Worm (Caenorhabditis elegans) whole organism, young adult: Measurements from ENCODE around the gene gpx-5.
A peak's percentile ranks its signal among the peaks of the same experiment; 100 is the strongest.

Experiments used
- B0035.1 ChIP-seq: sonication (generic microtip); optimal IDR thresholded peaks from 2 replicates; lab custom pipeline; 2016; ENCODE audit warnings: missing genetic modification characterization, mild to moderate bottlenecking, missing compliant biosample characterization, missing genotype, missing genetic modification reagents
- B0261.1 ChIP-seq: sonication (generic microtip); optimal IDR thresholded peaks from 2 replicates; lab custom pipeline; 2016; ENCODE audit warnings: mild to moderate bottlenecking, missing genetic modification characterization, moderate library complexity, missing compliant biosample characterization
- D2030.7 ChIP-seq: fragments of 200-800 bp; sonication (Bioruptor generic); IDR thresholded peaks from 2 replicates; pipeline ENCODE4 v1.3.6; 2022; ENCODE audit warnings: missing genetic modification reagents, missing genetic modification characterization, missing compliant biosample characterization
- F10E7.11 ChIP-seq: sonication (generic microtip); optimal IDR thresholded peaks from 2 replicates; lab custom pipeline; 2017; ENCODE audit warnings: mild to moderate bottlenecking, missing genetic modification characterization, moderate library complexity, missing compliant biosample characterization
- F22D6.2 ChIP-seq: sonication (generic microtip); optimal IDR thresholded peaks from 2 replicates; lab custom pipeline; 2016; ENCODE audit warnings: mild to moderate bottlenecking, missing genetic modification characterization, missing compliant biosample characterization
- F33H1.4 ChIP-seq: fragments of 200-800 bp; sonication (Bioruptor generic); IDR thresholded peaks from 2 replicates; pipeline ENCODE4 v1.3.6; 2022; ENCODE audit warnings: missing genetic modification reagents, missing genetic modification characterization, missing compliant biosample characterization
- K11D2.4 ChIP-seq: fragments of 200-800 bp; sonication (Bioruptor generic); IDR thresholded peaks from 2 replicates; pipeline ENCODE4 v1.3.6; 2022; ENCODE audit warnings: missing genetic modification reagents, missing genetic modification characterization, missing compliant biosample characterization
- T07F8.4 ChIP-seq: sonication (generic microtip); optimal IDR thresholded peaks from 2 replicates; lab custom pipeline; 2016; ENCODE audit warnings: mild to moderate bottlenecking, missing genetic modification characterization, moderate library complexity, missing compliant biosample characterization
- Y79H2A.3 ChIP-seq: fragments of 200-800 bp; sonication (Bioruptor generic); conservative IDR thresholded peaks from 2 replicates; pipeline ENCODE4 v1.3.6; 2022; ENCODE audit warnings: missing genetic modification reagents, missing genetic modification characterization, missing compliant biosample characterization
- akir-1 ChIP-seq: fragments of 200-800 bp; sonication (Bioruptor generic); optimal IDR thresholded peaks from 2 replicates; lab custom pipeline; 2018; ENCODE audit warnings: mild to moderate bottlenecking, missing genetic modification characterization, moderate library complexity, missing compliant biosample characterization
- atf-7 ChIP-seq: sonication (generic microtip); optimal IDR thresholded peaks from 2 replicates; lab custom pipeline; 2017; ENCODE audit warnings: mild to moderate bottlenecking, missing genetic modification characterization, missing compliant biosample characterization
- attf-3 ChIP-seq: fragments of 200-800 bp; sonication (Bioruptor generic); conservative IDR thresholded peaks from 2 replicates; pipeline ENCODE4 v1.3.6; 2022; ENCODE audit warnings: missing genetic modification reagents, missing genetic modification characterization, missing compliant biosample characterization
- bed-2 ChIP-seq: fragments of 200-800 bp; sonication (Bioruptor generic); IDR thresholded peaks from 2 replicates; pipeline ENCODE4 v1.3.6; 2022; ENCODE audit warnings: missing genetic modification reagents, missing genetic modification characterization, missing compliant biosample characterization
- ccch-3 ChIP-seq: fragments of 200-800 bp; sonication (Bioruptor generic); optimal IDR thresholded peaks from 2 replicates; lab custom pipeline; 2018; ENCODE audit warnings: mild to moderate bottlenecking, missing genetic modification characterization, missing compliant biosample characterization
- cebp-1 ChIP-seq, 2 experiments: fragments of 200-800 bp in 1 of 2; sonication (Bioruptor generic) in 1 of 2; sonication (generic microtip) in 1 of 2; IDR thresholded peaks in 1 of 2; optimal IDR thresholded peaks in 1 of 2; 2 replicates each; pipeline versions ENCODE4 v1.3.6 to Lab custom; 2017 to 2022; ENCODE audit warnings: missing compliant biosample characterization in 2 of 2, missing genetic modification characterization in 2 of 2, mild to moderate bottlenecking in 1 of 2, missing genetic modification reagents in 1 of 2, moderate library complexity in 1 of 2
- cebp-2 ChIP-seq: fragments of 200-800 bp; sonication (Bioruptor generic); IDR thresholded peaks from 2 replicates; pipeline ENCODE4 v1.3.6; 2022; ENCODE audit warnings: missing genetic modification characterization, missing compliant biosample characterization
- ceh-100 ChIP-seq: fragments of 200-800 bp; sonication (Bioruptor generic); IDR thresholded peaks from 2 replicates; pipeline ENCODE4 v1.3.6; 2022; ENCODE audit warnings: missing genetic modification reagents, missing genetic modification characterization, missing compliant biosample characterization
- ceh-27 ChIP-seq: fragments of 200-800 bp; sonication (Bioruptor generic); optimal IDR thresholded peaks from 2 replicates; lab custom pipeline; 2018; ENCODE audit warnings: mild to moderate bottlenecking, missing genetic modification characterization, moderate library complexity, missing compliant biosample characterization
- ceh-40 ChIP-seq: fragments of 200-800 bp; sonication (Bioruptor generic); IDR thresholded peaks from 2 replicates; pipeline ENCODE4 v1.3.6; 2022; ENCODE audit warnings: missing genetic modification characterization, missing compliant biosample characterization
- die-1 ChIP-seq: sonication (generic microtip); optimal IDR thresholded peaks from 2 replicates; lab custom pipeline; 2016; ENCODE audit warnings: missing genotype, mild to moderate bottlenecking, missing genetic modification characterization, missing compliant biosample characterization
- egl-18 ChIP-seq: fragments of 200-800 bp; sonication (Bioruptor generic); IDR thresholded peaks from 2 replicates; pipeline ENCODE4 v1.3.6; 2022; ENCODE audit warnings: missing genetic modification reagents, missing genetic modification characterization, missing compliant biosample characterization
- ekl-4 ChIP-seq: fragments of 200-800 bp; sonication (Bioruptor generic); IDR thresholded peaks from 2 replicates; pipeline ENCODE4 v1.3.6; 2022; ENCODE audit warnings: missing genetic modification reagents, missing genetic modification characterization, missing compliant biosample characterization
- gei-17 ChIP-seq: fragments of 200-800 bp; sonication (Bioruptor generic); optimal IDR thresholded peaks from 2 replicates; lab custom pipeline; 2018; ENCODE audit warnings: mild to moderate bottlenecking, missing genetic modification characterization, missing compliant biosample characterization
- let-526 ChIP-seq: fragments of 200-800 bp; sonication (Bioruptor generic); IDR thresholded peaks from 2 replicates; pipeline ENCODE4 v1.3.6; 2022; ENCODE audit warnings: missing genetic modification reagents, missing genetic modification characterization, missing compliant biosample characterization
- lin-35 ChIP-seq, 3 experiments: fragments of 150-350 bp in 2 of 3; sonication (generic microtip) in 1 of 3; optimal IDR thresholded peaks; 2 replicates each; lab custom pipeline; 2014 to 2018; ENCODE audit warnings: missing biosample characterization in 3 of 3, missing genetic modification characterization in 3 of 3, missing genetic modification reagents in 3 of 3
- lin-54 ChIP-seq: fragments of 200-800 bp; sonication (Bioruptor generic); optimal IDR thresholded peaks from 2 replicates; lab custom pipeline; 2018; ENCODE audit warnings: mild to moderate bottlenecking, missing genetic modification characterization, missing compliant biosample characterization
- lsl-1 ChIP-seq: fragments of 200-800 bp; sonication (Bioruptor generic); optimal IDR thresholded peaks from 2 replicates; lab custom pipeline; 2018; ENCODE audit warnings: mild to moderate bottlenecking, missing genetic modification characterization, moderate library complexity, missing compliant biosample characterization
- mel-28 ChIP-seq: sonication (generic microtip); optimal IDR thresholded peaks from 2 replicates; lab custom pipeline; 2016; ENCODE audit warnings: borderline replicate concordance, mild to moderate bottlenecking, missing genetic modification characterization, missing compliant biosample characterization
- mes-4 ChIP-seq: sonication (generic microtip); optimal IDR thresholded peaks from 2 replicates; lab custom pipeline; 2016; ENCODE audit warnings: missing genotype, missing genetic modification characterization, missing compliant biosample characterization
- nfya-1 ChIP-seq: sonication (generic microtip); optimal IDR thresholded peaks from 2 replicates; lab custom pipeline; 2017; ENCODE audit warnings: antibody characterized with exemption, missing compliant biosample characterization, missing genetic modification characterization, borderline replicate concordance; ENCODE audit not compliant: insufficient read depth
- nfyb-1 ChIP-seq: fragments of 200-800 bp; sonication (Bioruptor generic); IDR thresholded peaks from 2 replicates; pipeline ENCODE4 v1.3.6; 2022; ENCODE audit warnings: missing genetic modification reagents, missing genetic modification characterization, missing compliant biosample characterization
- nhr-179 ChIP-seq: sonication (generic microtip); optimal IDR thresholded peaks from 2 replicates; lab custom pipeline; 2016; ENCODE audit warnings: mild to moderate bottlenecking, missing genetic modification characterization, missing compliant biosample characterization
- nhr-27 ChIP-seq: fragments of 200-800 bp; sonication (Bioruptor generic); optimal IDR thresholded peaks from 2 replicates; lab custom pipeline; 2018; ENCODE audit warnings: mild to moderate bottlenecking, missing genetic modification characterization, moderate library complexity, missing compliant biosample characterization
- rec-8 ChIP-seq, 2 experiments: sonication (generic microtip); optimal IDR thresholded peaks; 2 replicates each; lab custom pipeline; 2016; ENCODE audit warnings: mild to moderate bottlenecking in 2 of 2, missing genetic modification characterization in 2 of 2, missing genetic modification reagents in 2 of 2, missing genotype in 2 of 2, missing biosample characterization in 1 of 2, missing compliant biosample characterization in 1 of 2, moderate library complexity in 1 of 2
- repo-1 ChIP-seq: sonication (generic microtip); optimal IDR thresholded peaks from 2 replicates; lab custom pipeline; 2017; ENCODE audit warnings: mild to moderate bottlenecking, missing genetic modification characterization, missing compliant biosample characterization
- sea-2 ChIP-seq: fragments of 200-800 bp; sonication (Bioruptor generic); IDR thresholded peaks from 2 replicates; pipeline ENCODE4 v1.3.6; 2022; ENCODE audit warnings: missing genetic modification characterization, missing compliant biosample characterization
- somi-1 ChIP-seq: fragments of 200-800 bp; sonication (Bioruptor generic); optimal IDR thresholded peaks from 2 replicates; lab custom pipeline; 2018; ENCODE audit warnings: mild to moderate bottlenecking, missing genetic modification characterization, missing compliant biosample characterization
- sptf-2 ChIP-seq: fragments of 200-800 bp; sonication (Bioruptor generic); optimal IDR thresholded peaks from 2 replicates; lab custom pipeline; 2018; ENCODE audit warnings: mild to moderate bottlenecking, missing genetic modification characterization, missing compliant biosample characterization
- tbx-9 ChIP-seq: sonication (generic microtip); optimal IDR thresholded peaks from 2 replicates; lab custom pipeline; 2016; ENCODE audit warnings: borderline replicate concordance, missing genetic modification characterization, inconsistent platforms, missing compliant biosample characterization
- tlf-1 ChIP-seq: fragments of 200-800 bp; sonication (Bioruptor generic); optimal IDR thresholded peaks from 2 replicates; lab custom pipeline; 2018; ENCODE audit warnings: mild to moderate bottlenecking, missing genetic modification characterization, missing compliant biosample characterization
- unc-130 ChIP-seq: sonication (generic microtip); optimal IDR thresholded peaks from 2 replicates; lab custom pipeline; 2016; ENCODE audit warnings: missing genetic modification reagents, missing genetic modification characterization, missing compliant biosample characterization
- ztf-22 ChIP-seq: fragments of 200-800 bp; sonication (Bioruptor generic); optimal IDR thresholded peaks from 2 replicates; lab custom pipeline; 2018; ENCODE audit warnings: mild to moderate bottlenecking, missing genetic modification characterization, moderate library complexity, missing compliant biosample characterization
- ztf-26 ChIP-seq: sonication (generic microtip); optimal IDR thresholded peaks from 2 replicates; lab custom pipeline; 2017; ENCODE audit warnings: missing genetic modification characterization, missing compliant biosample characterization

The gpx-5 gene

DNA sequence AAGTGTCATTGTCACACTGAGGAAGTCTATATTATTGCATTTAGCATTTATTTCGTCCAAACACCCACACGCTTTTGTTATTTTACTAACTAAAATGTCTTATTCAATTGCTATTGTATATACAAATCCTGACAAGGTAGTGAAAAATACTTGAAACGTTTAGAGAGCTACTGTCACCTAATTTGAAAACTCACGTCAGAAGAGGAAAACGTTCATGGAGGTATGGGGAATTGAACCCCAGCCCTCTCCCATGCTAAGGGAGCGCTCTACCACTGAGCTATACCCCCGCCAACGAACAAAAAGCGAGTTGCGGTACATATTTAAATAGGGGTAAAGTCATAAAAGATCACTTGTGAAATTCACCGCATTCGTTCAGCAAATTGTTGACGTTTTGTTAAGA is 38.1 kb downstream of the gpx-5 start (continued):
- peak; percentile 29 for TF ChIP-seq tlf-1 (GFP tag; lab: Kevin White, UChicago)
- TF ChIP-seq unc-130 (GFP tag; lab: Kevin White, UChicago), result no peak
- peak; percentile 17 for TF ChIP-seq akir-1 (GFP tag; lab: Kevin White, UChicago)
- no peak for TF ChIP-seq nfya-1
- peak; percentile 66 for TF ChIP-seq ceh-40
- no peak for TF ChIP-seq lin-54 (GFP tag; lab: Kevin White, UChicago)
- peak; percentile 40 for TF ChIP-seq repo-1 (tag; lab: Kevin White, UChicago)
- TF ChIP-seq lsl-1 (GFP tag; lab: Kevin White, UChicago), result no peak
- no peak for TF ChIP-seq attf-3 (GFP tag; lab: Robert Waterston, UW)
- TF ChIP-seq D2030.7 (GFP tag; lab: Robert Waterston, UW), result peak; percentile 70
- no peak for TF ChIP-seq gei-17 (GFP tag; lab: Kevin White, UChicago)
- peak; percentile 24 for TF ChIP-seq B0035.1
- peak in 1 of 3 experiments; percentile 43 for TF ChIP-seq lin-35 (GFP tag; optimal IDR thresholded peaks at IDR 0.05; lab: Kevin White, UChicago)
- no peak for TF ChIP-seq ccch-3 (GFP tag; lab: Kevin White, UChicago)
- TF ChIP-seq F33H1.4 (GFP tag; lab: Robert Waterston, UW), result no peak
- TF ChIP-seq bed-2 (GFP tag; lab: Robert Waterston, UW), result no peak
- TF ChIP-seq die-1 (tag; lab: Kevin White, UChicago), result peak; percentile 95
- TF ChIP-seq ztf-26, result no peak
- peak; percentile 52 for TF ChIP-seq T07F8.4 (tag; lab: Kevin White, UChicago)
- TF ChIP-seq cebp-1 (GFP tag; IDR thresholded peaks at IDR 0.05; lab: Robert Waterston, UW), result 0 out of 2 replicates have a peak, but pooled peaks have one; percentile 26
- no peak for TF ChIP-seq cebp-1 (tag; optimal IDR thresholded peaks at IDR 0.05; lab: Kevin White, UChicago)
- peak; percentile 52 for TF ChIP-seq sptf-2 (GFP tag; lab: Kevin White, UChicago)
- 0 out of 2 replicates have a peak, but pooled peaks have one; percentile 9 for TF ChIP-seq ceh-100 (GFP tag; lab: Robert Waterston, UW)
- peak; percentile 78 for TF ChIP-seq B0261.1 (tag; lab: Kevin White, UChicago)
- TF ChIP-seq K11D2.4 (GFP tag; lab: Robert Waterston, UW), result no peak
- no peak for TF ChIP-seq mes-4 (tag; lab: Kevin White, UChicago)
- TF ChIP-seq mel-28 (tag; lab: Kevin White, UChicago), result no peak
- TF ChIP-seq nhr-179, result no peak
- TF ChIP-seq atf-7, result peak; percentile 74
- peak; percentile 40 for TF ChIP-seq nhr-27
- no peak for TF ChIP-seq let-526 (GFP tag; lab: Robert Waterston, UW)
- no peak for TF ChIP-seq sea-2 (GFP tag; lab: Robert Waterston, UW)
- TF ChIP-seq ceh-27 (GFP tag; lab: Kevin White, UChicago), result peak; percentile 17
- TF ChIP-seq rec-8 (tag; optimal IDR thresholded peaks at IDR 0.05; lab: Kevin White, UChicago), result peak; percentile 71 to 87
- no peak for TF ChIP-seq Y79H2A.3
- 0 out of 2 replicates have a peak, but pooled peaks have one; percentile 56 for TF ChIP-seq cebp-2 (GFP tag; lab: Robert Waterston, UW)
- TF ChIP-seq tbx-9 (tag; lab: Kevin White, UChicago), result no peak
- TF ChIP-seq F22D6.2 (tag; lab: Kevin White, UChicago), result no peak
- TF ChIP-seq nfyb-1 (GFP tag; lab: Robert Waterston, UW), result no peak; the same call in none of the 2 replicates
- 0 out of 2 replicates have a peak, but pooled peaks have one; percentile 40 for TF ChIP-seq ekl-4 (GFP tag; lab: Robert Waterston, UW)
- 0 out of 2 replicates have a peak, but pooled peaks have one; percentile 32 for TF ChIP-seq egl-18 (GFP tag; lab: Robert Waterston, UW)
- TF ChIP-seq somi-1 (GFP tag; lab: Kevin White, UChicago), result peak; percentile 53
- no peak for TF ChIP-seq ztf-22 (GFP tag; lab: Kevin White, UChicago)
- no peak for TF ChIP-seq F10E7.11 (tag; lab: Kevin White, UChicago)
- TF ChIP-seq, all 124 proteins: peak for 63
